Fruit fly (Drosophila melanogaster) whole organism, pupa: ENCODE data around the gene CG7888.

ENCODE experiments used
- CG10348 ChIP-seq: fragments of 200-800 bp; sonication (Bioruptor generic); IDR thresholded peaks from 2 replicates; pipeline ENCODE4 v1.3.6; 2022; ENCODE audit warnings: missing biosample characterization, missing genetic modification characterization
- CG15710 ChIP-seq: fragments of 200-800 bp; sonication (Bioruptor generic); optimal IDR thresholded peaks from 2 replicates; lab custom pipeline; 2018; ENCODE audit warnings: missing biosample characterization, mild to moderate bottlenecking, missing genetic modification characterization, moderate library complexity
- CG17806 ChIP-seq: fragments of 200-800 bp; sonication (Bioruptor generic); optimal IDR thresholded peaks from 2 replicates; lab custom pipeline; 2018; ENCODE audit warnings: missing biosample characterization, mild to moderate bottlenecking, missing genetic modification characterization, moderate library complexity
- CG32121 ChIP-seq: fragments of 200-800 bp; sonication (Bioruptor generic); IDR thresholded peaks from 2 replicates; pipeline ENCODE4 v1.3.6; 2022; ENCODE audit warnings: missing biosample characterization, missing genetic modification characterization
- CG34367 ChIP-seq: fragments of 200-800 bp; sonication (Bioruptor generic); optimal IDR thresholded peaks from 2 replicates; lab custom pipeline; 2018; ENCODE audit warnings: missing biosample characterization, mild to moderate bottlenecking, missing genetic modification characterization
- CG8159 ChIP-seq: fragments of 200-800 bp; sonication (Bioruptor generic); optimal IDR thresholded peaks from 3 replicates; lab custom pipeline; 2018; ENCODE audit warnings: missing biosample characterization, mild to moderate bottlenecking, missing genetic modification characterization, moderate library complexity
- CG8301 ChIP-seq: fragments of 200-800 bp; sonication (Bioruptor generic); optimal IDR thresholded peaks from 2 replicates; lab custom pipeline; 2018; ENCODE audit warnings: missing biosample characterization, mild to moderate bottlenecking, missing genetic modification characterization
- CG9948 ChIP-seq: fragments of 200-800 bp; sonication (Bioruptor generic); optimal IDR thresholded peaks from 2 replicates; lab custom pipeline; 2018; ENCODE audit warnings: missing biosample characterization, mild to moderate bottlenecking, missing genetic modification characterization, moderate library complexity
- Ets98B ChIP-seq: fragments of 200-800 bp; sonication (Bioruptor generic); IDR thresholded peaks from 2 replicates; pipeline ENCODE4 v1.3.6; 2022; ENCODE audit warnings: missing biosample characterization, missing genetic modification characterization
- Pif1B ChIP-seq: fragments of 200-800 bp; sonication (Bioruptor generic); optimal IDR thresholded peaks from 3 replicates; lab custom pipeline; 2016; ENCODE audit warnings: missing biosample characterization, missing genetic modification characterization
- Snoo ChIP-seq: fragments of 200-800 bp; sonication (Bioruptor generic); optimal IDR thresholded peaks from 3 replicates; lab custom pipeline; 2017; ENCODE audit warnings: missing biosample characterization, mild to moderate bottlenecking, missing genetic modification characterization, inconsistent platforms

DNA sequence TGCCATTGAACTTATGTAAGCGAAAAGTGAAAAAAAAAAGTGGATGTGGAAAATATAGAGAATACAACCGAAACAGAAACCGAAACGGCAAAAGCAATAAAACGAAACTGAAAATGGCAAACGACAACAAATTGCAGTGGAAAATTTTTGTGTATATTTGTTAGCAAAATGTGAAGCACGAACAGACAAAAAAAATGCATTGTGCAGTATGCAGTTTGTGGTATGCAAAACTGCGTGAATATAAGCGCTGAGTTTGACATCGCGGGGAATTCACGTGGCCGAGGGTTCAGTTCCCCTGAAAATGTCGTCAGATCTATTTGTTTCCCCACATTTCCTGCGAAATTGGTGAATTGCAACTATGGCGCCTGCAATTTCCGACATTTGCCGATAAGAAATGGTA, 10.2 kb upstream of the CG7888 start:
- TF ChIP-seq CG15710 (tag; lab: Kevin White, UChicago) (no peak), Snoo (tag; lab: Kevin White, UChicago) (no peak), CG34367 (tag; lab: Kevin White, UChicago) (no peak), CG9948 (tag; lab: Kevin White, UChicago) (no peak), CG8159 (tag; lab: Kevin White, UChicago) (no peak), CG17806 (tag; lab: Kevin White, UChicago) (no peak), CG32121 (GFP tag; lab: Robert Waterston, UW) (no peak), CG8301 (no peak), CG10348 (GFP tag; lab: Robert Waterston, UW) (no peak), Pif1B (GFP tag; lab: Kevin White, UChicago) (no peak), Ets98B (GFP tag; lab: Robert Waterston, UW) (no peak)
